Worm (Caenorhabditis elegans) whole organism, L1 larva: ENCODE results near the gene irld-65.

Experiments used
- C34B4.2 ChIP-seq: sonication (generic microtip); optimal IDR thresholded peaks from 2 replicates; lab custom pipeline; 2017; ENCODE audit warnings: mild to moderate bottlenecking, missing genetic modification characterization, missing compliant biosample characterization
- F16B12.6 ChIP-seq: fragments of 150-350 bp; optimal IDR thresholded peaks from 2 replicates; lab custom pipeline; 2014; ENCODE audit warnings: missing biosample characterization, missing genetic modification characterization
- Y116A8C.19 ChIP-seq: sonication (generic microtip); optimal IDR thresholded peaks from 2 replicates; lab custom pipeline; 2016; ENCODE audit warnings: missing compliant biosample characterization, missing genetic modification characterization, borderline replicate concordance
- aha-1 ChIP-seq: fragments of 150-350 bp; optimal IDR thresholded peaks from 2 replicates; lab custom pipeline; 2014; ENCODE audit warnings: missing biosample characterization, missing genetic modification characterization
- aly-2 ChIP-seq: fragments of 150-350 bp; optimal IDR thresholded peaks from 2 replicates; lab custom pipeline; 2014; ENCODE audit warnings: missing biosample characterization, missing genetic modification characterization
- blmp-1 ChIP-seq: fragments of 150-350 bp; optimal IDR thresholded peaks from 2 replicates; lab custom pipeline; 2014; ENCODE audit warnings: missing biosample characterization, missing genetic modification characterization
- ceh-63 ChIP-seq: fragments of 200-800 bp; sonication (Bioruptor generic); optimal IDR thresholded peaks from 2 replicates; lab custom pipeline; 2018; ENCODE audit warnings: mild to moderate bottlenecking, missing genetic modification characterization, missing compliant biosample characterization
- ceh-82 ChIP-seq, 3 experiments: fragments of 150-350 bp in 1 of 3; sonication (generic microtip) in 2 of 3; optimal IDR thresholded peaks; 2 replicates each; lab custom pipeline; 2014 to 2017; ENCODE audit warnings: missing biosample characterization in 3 of 3, missing genetic modification characterization in 3 of 3
- ceh-88 ChIP-seq: fragments of 200-800 bp; sonication (Bioruptor generic); IDR thresholded peaks from 2 replicates; pipeline ENCODE4 v1.3.6; 2022; ENCODE audit warnings: missing genetic modification characterization, missing compliant biosample characterization
- ceh-90 ChIP-seq: sonication (generic microtip); optimal IDR thresholded peaks from 2 replicates; lab custom pipeline; 2016; ENCODE audit warnings: missing genetic modification characterization, missing compliant biosample characterization
- dpl-1 ChIP-seq, 3 experiments: fragments of 150-350 bp in 2 of 3; sonication (generic microtip) in 1 of 3; optimal IDR thresholded peaks; 2 replicates each; lab custom pipeline; 2014 to 2017; ENCODE audit warnings: missing biosample characterization in 3 of 3, missing genetic modification characterization in 3 of 3, missing genetic modification reagents in 3 of 3
- dsc-1 ChIP-seq: sonication (generic microtip); optimal IDR thresholded peaks from 2 replicates; lab custom pipeline; 2016; ENCODE audit warnings: mild to moderate bottlenecking, missing genetic modification characterization, missing compliant biosample characterization
- efl-1 ChIP-seq, 4 experiments: fragments of 150-350 bp; optimal IDR thresholded peaks in 3 of 4; peaks in 1 of 4; 1 replicate in 1 of 4; 2 replicates in 3 of 4; lab custom pipeline; 2014; ENCODE audit warnings: missing biosample characterization in 2 of 4, missing genetic modification characterization in 2 of 4, missing genetic modification reagents in 2 of 4
- egl-27 ChIP-seq, 2 experiments: fragments of 150-350 bp in 1 of 2; sonication (generic microtip); optimal IDR thresholded peaks; 3 replicates each; lab custom pipeline; 2017 to 2018; ENCODE audit warnings: missing biosample characterization in 2 of 2, missing genetic modification characterization in 2 of 2, missing genetic modification reagents in 2 of 2
- fkh-4 ChIP-seq: sonication (generic microtip); optimal IDR thresholded peaks from 2 replicates; lab custom pipeline; 2016; ENCODE audit warnings: missing compliant biosample characterization, missing genetic modification characterization, borderline replicate concordance
- grh-1 ChIP-seq: fragments of 200-800 bp; sonication (Bioruptor generic); IDR thresholded peaks from 2 replicates; pipeline ENCODE4 v1.3.6; 2022; ENCODE audit warnings: missing genetic modification reagents, missing genetic modification characterization, missing compliant biosample characterization
- hlh-4 ChIP-seq: sonication (generic microtip); optimal IDR thresholded peaks from 2 replicates; lab custom pipeline; 2016; ENCODE audit warnings: mild to moderate bottlenecking, missing genetic modification characterization, missing compliant biosample characterization
- lin-13 ChIP-seq: fragments of 150-350 bp; optimal IDR thresholded peaks from 2 replicates; lab custom pipeline; 2014; ENCODE audit warnings: missing biosample characterization, missing genetic modification reagents, missing genetic modification characterization
- lin-14 ChIP-seq: fragments of 200-800 bp; sonication (Bioruptor generic); optimal IDR thresholded peaks from 2 replicates; lab custom pipeline; 2018; ENCODE audit warnings: mild to moderate bottlenecking, missing genetic modification characterization, moderate library complexity, missing compliant biosample characterization
- lin-39 ChIP-seq: fragments of 150-350 bp; optimal IDR thresholded peaks from 2 replicates; lab custom pipeline; 2014; ENCODE audit warnings: missing biosample characterization, missing genetic modification reagents, missing genetic modification characterization
- lir-3 ChIP-seq: sonication (generic microtip); optimal IDR thresholded peaks from 2 replicates; lab custom pipeline; 2016; ENCODE audit warnings: mild to moderate bottlenecking, missing genetic modification characterization, moderate library complexity, missing compliant biosample characterization; ENCODE audit not compliant: poor library complexity
- lsy-2 ChIP-seq, 2 experiments: fragments of 150-350 bp; optimal IDR thresholded peaks; 2 replicates each; lab custom pipeline; 2014; ENCODE audit warnings: missing biosample characterization in 2 of 2, missing genetic modification characterization in 2 of 2
- mab-9 ChIP-seq: fragments of 200-800 bp; sonication (Bioruptor generic); IDR thresholded peaks from 2 replicates; pipeline ENCODE4 v1.3.6; 2022; ENCODE audit warnings: missing genetic modification reagents, missing genetic modification characterization, missing compliant biosample characterization
- mef-2 ChIP-seq: fragments of 150-350 bp; optimal IDR thresholded peaks from 2 replicates; lab custom pipeline; 2014; ENCODE audit warnings: missing biosample characterization, missing genetic modification characterization
- nhr-12 ChIP-seq: sonication (generic microtip); optimal IDR thresholded peaks from 2 replicates; lab custom pipeline; 2017; ENCODE audit warnings: missing biosample characterization, missing genetic modification characterization
- nhr-19 ChIP-seq: fragments of 200-800 bp; sonication (Bioruptor generic); conservative IDR thresholded peaks from 2 replicates; pipeline ENCODE4 v1.3.6; 2022; ENCODE audit warnings: missing genetic modification characterization, missing compliant biosample characterization
- nhr-20 ChIP-seq: sonication (generic microtip); optimal IDR thresholded peaks from 2 replicates; lab custom pipeline; 2016; ENCODE audit warnings: mild to moderate bottlenecking, missing genetic modification characterization, missing compliant biosample characterization
- nhr-237 ChIP-seq: fragments of 150-350 bp; optimal IDR thresholded peaks from 2 replicates; lab custom pipeline; 2014; ENCODE audit warnings: missing biosample characterization, missing genetic modification characterization
- nhr-76 ChIP-seq: sonication (generic microtip); optimal IDR thresholded peaks from 2 replicates; lab custom pipeline; 2017; ENCODE audit warnings: missing biosample characterization, missing genetic modification characterization
- nhr-84 ChIP-seq: sonication (generic microtip); optimal IDR thresholded peaks from 2 replicates; lab custom pipeline; 2017; ENCODE audit warnings: missing biosample characterization, missing genetic modification characterization
- pag-3 ChIP-seq: sonication (generic microtip); optimal IDR thresholded peaks from 2 replicates; lab custom pipeline; 2017; ENCODE audit warnings: missing genetic modification characterization, mild to moderate bottlenecking, missing compliant biosample characterization, antibody characterized with exemption, borderline replicate concordance; ENCODE audit not compliant: insufficient read depth
- pqm-1 ChIP-seq: sonication (generic microtip); optimal IDR thresholded peaks from 3 replicates; lab custom pipeline; 2017; ENCODE audit warnings: missing biosample characterization, missing genetic modification characterization
- rnt-1 ChIP-seq: sonication (generic microtip); optimal IDR thresholded peaks from 2 replicates; lab custom pipeline; 2016; ENCODE audit warnings: mild to moderate bottlenecking, missing genetic modification characterization, moderate library complexity, missing compliant biosample characterization
- skn-1 ChIP-seq: fragments of 150-350 bp; optimal IDR thresholded peaks from 2 replicates; lab custom pipeline; 2014; ENCODE audit warnings: missing biosample characterization, missing genetic modification characterization
- snpc-4 ChIP-seq: fragments of 150-350 bp; optimal IDR thresholded peaks from 2 replicates; lab custom pipeline; 2014; ENCODE audit warnings: missing biosample characterization, missing genetic modification characterization
- snu-23 ChIP-seq: sonication (generic microtip); optimal IDR thresholded peaks from 2 replicates; lab custom pipeline; 2016; ENCODE audit warnings: missing genetic modification characterization, missing compliant biosample characterization
- sptf-1 ChIP-seq: fragments of 150-350 bp; optimal IDR thresholded peaks from 2 replicates; lab custom pipeline; 2014; ENCODE audit warnings: missing biosample characterization, missing genetic modification characterization
- swsn-7 ChIP-seq: sonication (generic microtip); optimal IDR thresholded peaks from 2 replicates; lab custom pipeline; 2016; ENCODE audit warnings: missing genetic modification characterization, missing compliant biosample characterization
- tbx-2 ChIP-seq: sonication (generic microtip); optimal IDR thresholded peaks from 2 replicates; lab custom pipeline; 2016; ENCODE audit warnings: missing genetic modification characterization, missing compliant biosample characterization
- tlp-1 ChIP-seq: fragments of 150-350 bp; optimal IDR thresholded peaks from 2 replicates; lab custom pipeline; 2014; ENCODE audit warnings: missing biosample characterization, missing genetic modification characterization
- vab-15 ChIP-seq: sonication (generic microtip); optimal IDR thresholded peaks from 2 replicates; lab custom pipeline; 2017; ENCODE audit warnings: missing genotype, mild to moderate bottlenecking, missing genetic modification characterization, missing compliant biosample characterization
- zag-1 ChIP-seq: fragments of 150-350 bp; optimal IDR thresholded peaks from 2 replicates; lab custom pipeline; 2014; ENCODE audit warnings: missing biosample characterization, missing genetic modification characterization
- ztf-4 ChIP-seq: fragments of 150-350 bp; optimal IDR thresholded peaks from 2 replicates; lab custom pipeline; 2014; ENCODE audit warnings: missing biosample characterization, missing genetic modification characterization

The irld-65 gene

ce11 chrII:2888957-2889630 lies 48.7 kb downstream of the irld-65 start, which contains the start of gene pinn-1 (continued):
- TF ChIP-seq lsy-2 (tag; optimal IDR thresholded peaks at IDR 0.05; lab: Kevin White, UChicago), result peak; percentile 90 to 91
- TF ChIP-seq rnt-1 (tag; lab: Kevin White, UChicago), result peak; percentile 100
- TF ChIP-seq ceh-82 (tag; optimal IDR thresholded peaks at IDR 0.05; lab: Kevin White, UChicago), result peak; percentile 95 to 98 (median 95)
- TF ChIP-seq sptf-1 (tag; lab: Kevin White, UChicago), result no peak
- peak; percentile 97 for TF ChIP-seq lir-3
- TF ChIP-seq lin-14, result peak; percentile 92
- TF ChIP-seq efl-1 (optimal IDR thresholded peaks at IDR 0.05; lab: Kevin White, UChicago), result peak; percentile 87 to 89
- peak; percentile 83 to 98 for TF ChIP-seq efl-1 (GFP tag; optimal IDR thresholded peaks at IDR 0.05 in 1 of 2; lab: Kevin White, UChicago)
- TF ChIP-seq grh-1 (GFP tag; lab: Robert Waterston, UW), result peak; percentile 90
- peak; percentile 93 for TF ChIP-seq swsn-7 (tag; lab: Kevin White, UChicago)
- peak; percentile 78 to 84 (median 83) for TF ChIP-seq dpl-1 (GFP tag; optimal IDR thresholded peaks at IDR 0.05; lab: Kevin White, UChicago)
- TF ChIP-seq ceh-90 (tag; lab: Kevin White, UChicago), result peak; percentile 97
- peak; percentile 99 for TF ChIP-seq fkh-4
- TF ChIP-seq snu-23 (GFP tag; lab: Kevin White, UChicago), result peak; percentile 94
- peak; percentile 79 for TF ChIP-seq ceh-88
- TF ChIP-seq nhr-20, result peak; percentile 92
- no peak for TF ChIP-seq tlp-1 (tag; lab: Kevin White, UChicago)
- no peak for TF ChIP-seq hlh-4 (tag; lab: Kevin White, UChicago)
- peak; percentile 97 for TF ChIP-seq dsc-1 (tag; lab: Kevin White, UChicago)
- peak; percentile 88 for TF ChIP-seq Y116A8C.19
- TF ChIP-seq C34B4.2 (tag; lab: Kevin White, UChicago), result peak; percentile 74
- TF ChIP-seq snpc-4, result peak; percentile 75
- no peak for TF ChIP-seq aha-1
- peak; percentile 53 for TF ChIP-seq nhr-237
- TF ChIP-seq aly-2 (tag; lab: Kevin White, UChicago), result peak; percentile 61
- TF ChIP-seq pqm-1 (tag; lab: Kevin White, UChicago), result peak; percentile 49
- TF ChIP-seq egl-27 (tag; optimal IDR thresholded peaks at IDR 0.05; lab: Kevin White, UChicago), result no peak
- TF ChIP-seq vab-15 (tag; lab: Kevin White, UChicago), result peak; percentile 97
- no peak for TF ChIP-seq pag-3 (tag; lab: Kevin White, UChicago)
- peak; percentile 91 for TF ChIP-seq lin-13 (GFP tag; lab: Kevin White, UChicago)
- TF ChIP-seq mab-9 (GFP tag; lab: Robert Waterston, UW), result peak; percentile 95
- no peak for TF ChIP-seq zag-1
- TF ChIP-seq tbx-2 (tag; lab: Kevin White, UChicago), result peak; percentile 95
- TF ChIP-seq skn-1 (tag; lab: Kevin White, UChicago), result peak; percentile 84
- no peak for TF ChIP-seq nhr-12 (tag; lab: Kevin White, UChicago)
- no peak for TF ChIP-seq nhr-84
- peak; percentile 53 for TF ChIP-seq mef-2
- peak; percentile 56 for TF ChIP-seq ztf-4 (tag; lab: Kevin White, UChicago)
- peak; percentile 81 for TF ChIP-seq lin-39 (tag; lab: Kevin White, UChicago)
- peak; percentile 55 for TF ChIP-seq ceh-63 (GFP tag; lab: Kevin White, UChicago)

- no peak for TF ChIP-seq nhr-19
- TF ChIP-seq rnt-1 (tag; lab: Kevin White, UChicago), result no peak
- no peak for TF ChIP-seq F16B12.6 (tag; lab: Kevin White, UChicago)
- no peak for TF ChIP-seq tbx-2 (tag; lab: Kevin White, UChicago)
- TF ChIP-seq nhr-20, result no peak
- TF ChIP-seq dpl-1 (GFP tag; optimal IDR thresholded peaks at IDR 0.05; lab: Kevin White, UChicago), result no peak
- no peak for TF ChIP-seq blmp-1 (tag; lab: Kevin White, UChicago)
- no peak for TF ChIP-seq nhr-76
- TF ChIP-seq snpc-4, result no peak
- TF ChIP-seq swsn-7 (tag; lab: Kevin White, UChicago), result no peak
These were observed 52.0 kb downstream of the irld-65 start for ce11 chrII:2885518-2886449.
